Fruit fly (Drosophila melanogaster): Measurements from ENCODE around the gene fwe.

dm6 chr3L:15763190-15763576 is 53.0 kb downstream of the fwe start:
- no peak for TF ChIP-seq Sox14 (GFP tag; optimal IDR thresholded peaks at IDR 0.05)
- no peak for TF ChIP-seq vri (GFP tag; optimal IDR thresholded peaks at IDR 0.05)
- TF ChIP-seq Sox15 (GFP tag; optimal IDR thresholded peaks at IDR 0.05): no peak
- TF ChIP-seq fd59A (GFP tag; optimal IDR thresholded peaks at IDR 0.05): no peak
- no peak for TF ChIP-seq Lpt (GFP tag; optimal IDR thresholded peaks at IDR 0.05)
- no peak for TF ChIP-seq CG6792 (GFP tag; optimal IDR thresholded peaks at IDR 0.05)
- no peak for TF ChIP-seq OdsH (GFP tag; optimal IDR thresholded peaks at IDR 0.05)
- TF ChIP-seq CG1621 (tag; optimal IDR thresholded peaks at IDR 0.05): no peak
- no peak for TF ChIP-seq Blimp-1 (GFP tag; optimal IDR thresholded peaks at IDR 0.05)
- no peak for TF ChIP-seq Hr38 (GFP tag; optimal IDR thresholded peaks at IDR 0.05)

Data from whole organism, prepupa.